Worm (Caenorhabditis elegans) whole organism, young adult: ENCODE data around the gene hipr-1.

ENCODE experiments used
- D2030.7 ChIP-seq: fragments of 200-800 bp; sonication (Bioruptor generic); IDR thresholded peaks from 2 replicates; pipeline ENCODE4 v1.3.6; 2022; ENCODE audit warnings: missing genetic modification reagents, missing genetic modification characterization, missing compliant biosample characterization
- F10E7.11 ChIP-seq: sonication (generic microtip); optimal IDR thresholded peaks from 2 replicates; lab custom pipeline; 2017; ENCODE audit warnings: mild to moderate bottlenecking, missing genetic modification characterization, moderate library complexity, missing compliant biosample characterization
- F22D6.2 ChIP-seq: sonication (generic microtip); optimal IDR thresholded peaks from 2 replicates; lab custom pipeline; 2016; ENCODE audit warnings: mild to moderate bottlenecking, missing genetic modification characterization, missing compliant biosample characterization
- F37B4.10 ChIP-seq: fragments of 200-800 bp; sonication (Bioruptor generic); IDR thresholded peaks from 2 replicates; pipeline ENCODE4 v1.3.6; 2022; ENCODE audit warnings: missing genetic modification characterization, missing compliant biosample characterization
- F49E8.2 ChIP-seq: sonication (generic microtip); optimal IDR thresholded peaks from 3 replicates; lab custom pipeline; 2017; ENCODE audit warnings: missing genetic modification characterization, mild to moderate bottlenecking, missing compliant biosample characterization, antibody characterized with exemption, moderate library complexity; ENCODE audit not compliant: insufficient read depth
- F57A8.1 ChIP-seq: fragments of 200-800 bp; sonication (Bioruptor generic); optimal IDR thresholded peaks from 2 replicates; lab custom pipeline; 2018; ENCODE audit warnings: mild to moderate bottlenecking, missing genetic modification characterization, moderate library complexity, missing compliant biosample characterization
- Y53F4B.3 ChIP-seq: fragments of 200-800 bp; sonication (Bioruptor generic); IDR thresholded peaks from 2 replicates; pipeline ENCODE4 v1.3.6; 2022; ENCODE audit warnings: missing genetic modification reagents, missing genetic modification characterization, missing compliant biosample characterization
- Y53G8AR.9 ChIP-seq: fragments of 200-800 bp; sonication (Bioruptor generic); conservative IDR thresholded peaks from 2 replicates; pipeline ENCODE4 v1.3.6; 2022; ENCODE audit warnings: missing genetic modification reagents, missing genetic modification characterization, missing compliant biosample characterization
- Y56A3A.18 ChIP-seq: fragments of 200-800 bp; sonication (Bioruptor generic); IDR thresholded peaks from 2 replicates; pipeline ENCODE4 v1.3.6; 2022; ENCODE audit warnings: missing genetic modification reagents, missing genetic modification characterization, missing compliant biosample characterization
- ZK185.1 ChIP-seq: sonication (generic microtip); optimal IDR thresholded peaks from 2 replicates; lab custom pipeline; 2016; ENCODE audit warnings: mild to moderate bottlenecking, missing genetic modification characterization, missing compliant biosample characterization; ENCODE audit not compliant: poor library complexity, severe bottlenecking
- aptf-2 ChIP-seq: fragments of 200-800 bp; sonication (Bioruptor generic); conservative IDR thresholded peaks from 2 replicates; pipeline ENCODE4 v1.3.6; 2022; ENCODE audit warnings: missing genetic modification reagents, missing genetic modification characterization, missing compliant biosample characterization
- attf-5 ChIP-seq: fragments of 200-800 bp; sonication (Bioruptor generic); optimal IDR thresholded peaks from 2 replicates; lab custom pipeline; 2018; ENCODE audit warnings: mild to moderate bottlenecking, missing genetic modification characterization, missing compliant biosample characterization
- attf-6 ChIP-seq: fragments of 200-800 bp; sonication (Bioruptor generic); IDR thresholded peaks from 2 replicates; pipeline ENCODE4 v1.3.6; 2022; ENCODE audit warnings: missing genetic modification reagents, missing genetic modification characterization, missing compliant biosample characterization
- cebp-1 ChIP-seq, 2 experiments: fragments of 200-800 bp in 1 of 2; sonication (Bioruptor generic) in 1 of 2; sonication (generic microtip) in 1 of 2; IDR thresholded peaks in 1 of 2; optimal IDR thresholded peaks in 1 of 2; 2 replicates each; pipeline versions ENCODE4 v1.3.6 to Lab custom; 2017 to 2022; ENCODE audit warnings: missing compliant biosample characterization in 2 of 2, missing genetic modification characterization in 2 of 2, mild to moderate bottlenecking in 1 of 2, missing genetic modification reagents in 1 of 2, moderate library complexity in 1 of 2
- ceh-27 ChIP-seq: fragments of 200-800 bp; sonication (Bioruptor generic); optimal IDR thresholded peaks from 2 replicates; lab custom pipeline; 2018; ENCODE audit warnings: mild to moderate bottlenecking, missing genetic modification characterization, moderate library complexity, missing compliant biosample characterization
- efl-1 ChIP-seq: fragments of 150-350 bp; optimal IDR thresholded peaks from 2 replicates; lab custom pipeline; 2014; ENCODE audit warnings: missing biosample characterization, missing genetic modification reagents, missing genetic modification characterization
- ekl-4 ChIP-seq: fragments of 200-800 bp; sonication (Bioruptor generic); IDR thresholded peaks from 2 replicates; pipeline ENCODE4 v1.3.6; 2022; ENCODE audit warnings: missing genetic modification reagents, missing genetic modification characterization, missing compliant biosample characterization
- ets-4 ChIP-seq: fragments of 200-800 bp; sonication (Bioruptor generic); optimal IDR thresholded peaks from 2 replicates; lab custom pipeline; 2018; ENCODE audit warnings: mild to moderate bottlenecking, missing genetic modification characterization, missing compliant biosample characterization
- hlh-26 ChIP-seq: fragments of 200-800 bp; sonication (Bioruptor generic); conservative IDR thresholded peaks from 2 replicates; pipeline ENCODE4 v1.3.6; 2022; ENCODE audit warnings: missing genetic modification reagents, missing genetic modification characterization, missing compliant biosample characterization
- hmg-1.2 ChIP-seq: fragments of 200-800 bp; sonication (Bioruptor generic); IDR thresholded peaks from 2 replicates; pipeline ENCODE4 v1.3.6; 2022; ENCODE audit warnings: missing genetic modification reagents, missing genetic modification characterization, missing compliant biosample characterization
- hmg-20 ChIP-seq: fragments of 200-800 bp; sonication (Bioruptor generic); IDR thresholded peaks from 2 replicates; pipeline ENCODE4 v1.3.6; 2022; ENCODE audit warnings: missing genetic modification reagents, missing genetic modification characterization, missing compliant biosample characterization
- let-526 ChIP-seq: fragments of 200-800 bp; sonication (Bioruptor generic); IDR thresholded peaks from 2 replicates; pipeline ENCODE4 v1.3.6; 2022; ENCODE audit warnings: missing genetic modification reagents, missing genetic modification characterization, missing compliant biosample characterization
- let-607 ChIP-seq, 2 experiments: fragments of 200-800 bp in 1 of 2; sonication (Bioruptor generic) in 1 of 2; sonication (generic microtip) in 1 of 2; optimal IDR thresholded peaks; 2 replicates each; lab custom pipeline; 2016 to 2018; ENCODE audit warnings: mild to moderate bottlenecking in 2 of 2, missing compliant biosample characterization in 2 of 2, missing genetic modification characterization in 2 of 2, moderate library complexity in 2 of 2, missing genotype in 1 of 2
- lin-35 ChIP-seq, 3 experiments: fragments of 150-350 bp in 2 of 3; sonication (generic microtip) in 1 of 3; optimal IDR thresholded peaks; 2 replicates each; lab custom pipeline; 2014 to 2018; ENCODE audit warnings: missing biosample characterization in 3 of 3, missing genetic modification characterization in 3 of 3, missing genetic modification reagents in 3 of 3
- madf-3 ChIP-seq: fragments of 200-800 bp; sonication (Bioruptor generic); IDR thresholded peaks from 2 replicates; pipeline ENCODE4 v1.3.6; 2022; ENCODE audit warnings: missing genetic modification reagents, missing genetic modification characterization, missing compliant biosample characterization
- madf-6 ChIP-seq: fragments of 200-800 bp; sonication (Bioruptor generic); IDR thresholded peaks from 2 replicates; pipeline ENCODE4 v1.3.6; 2022; ENCODE audit warnings: missing genetic modification reagents, missing genetic modification characterization, missing compliant biosample characterization
- nhr-27 ChIP-seq: fragments of 200-800 bp; sonication (Bioruptor generic); optimal IDR thresholded peaks from 2 replicates; lab custom pipeline; 2018; ENCODE audit warnings: mild to moderate bottlenecking, missing genetic modification characterization, moderate library complexity, missing compliant biosample characterization
- nhr-80 ChIP-seq: sonication (generic microtip); optimal IDR thresholded peaks from 2 replicates; lab custom pipeline; 2016; ENCODE audit warnings: missing genetic modification characterization, missing compliant biosample characterization
- pbrm-1 ChIP-seq: fragments of 200-800 bp; sonication (Bioruptor generic); IDR thresholded peaks from 2 replicates; pipeline ENCODE4 v1.3.6; 2022; ENCODE audit warnings: missing genetic modification reagents, missing genetic modification characterization, missing compliant biosample characterization
- sdz-38 ChIP-seq: sonication (generic microtip); optimal IDR thresholded peaks from 2 replicates; lab custom pipeline; 2016; ENCODE audit warnings: missing genotype, missing genetic modification characterization, missing compliant biosample characterization
- snpc-1.1 ChIP-seq: sonication (generic microtip); optimal IDR thresholded peaks from 2 replicates; lab custom pipeline; 2017; ENCODE audit warnings: missing genetic modification characterization, mild to moderate bottlenecking, missing compliant biosample characterization, antibody characterized with exemption, moderate library complexity, missing genotype, missing genetic modification reagents; ENCODE audit not compliant: insufficient read depth
- snpc-3.4 ChIP-seq: sonication (generic microtip); optimal IDR thresholded peaks from 2 replicates; lab custom pipeline; 2017; ENCODE audit warnings: missing genetic modification characterization, mild to moderate bottlenecking, missing compliant biosample characterization, antibody characterized with exemption, moderate library complexity, missing genotype, missing genetic modification reagents
- snpc-4 ChIP-seq, 5 experiments: fragments of 150-350 bp in 1 of 5; sonication (generic microtip) in 4 of 5; optimal IDR thresholded peaks; 2 replicates each; lab custom pipeline; 2014 to 2018; ENCODE audit warnings: missing genetic modification characterization in 5 of 5, missing biosample characterization in 3 of 5, antibody characterized with exemption in 2 of 5, mild to moderate bottlenecking in 2 of 5, missing compliant biosample characterization in 2 of 5, missing genotype in 2 of 5, moderate library complexity in 2 of 5, missing genetic modification reagents in 1 of 5
- sptf-2 ChIP-seq: fragments of 200-800 bp; sonication (Bioruptor generic); optimal IDR thresholded peaks from 2 replicates; lab custom pipeline; 2018; ENCODE audit warnings: mild to moderate bottlenecking, missing genetic modification characterization, missing compliant biosample characterization
- zfh-2 ChIP-seq: fragments of 200-800 bp; sonication (Bioruptor generic); conservative IDR thresholded peaks from 2 replicates; pipeline ENCODE4 v1.3.6; 2022; ENCODE audit warnings: missing genetic modification reagents, missing genetic modification characterization, missing compliant biosample characterization

Gene hipr-1

ce11 chrIII:8689655-8690054, 30.3 kb upstream of the hipr-1 start, which contains the start of gene B0303.4:
B0303.4 (plus strand) TSS chrIII:8689850.
- TF ChIP-seq cebp-1 (GFP tag; IDR thresholded peaks at IDR 0.05; lab: Robert Waterston, UW), result no peak
- TF ChIP-seq cebp-1 (tag; optimal IDR thresholded peaks at IDR 0.05; lab: Kevin White, UChicago), result peak; percentile 36
- TF ChIP-seq attf-5 (GFP tag; lab: Kevin White, UChicago), result peak; percentile 70
- TF ChIP-seq hmg-1.2 (GFP tag; lab: Robert Waterston, UW), result peak; percentile 38; the same call in 1 of the 2 replicates
- no peak for TF ChIP-seq F37B4.10 (GFP tag; lab: Robert Waterston, UW)
- no peak for TF ChIP-seq D2030.7 (GFP tag; lab: Robert Waterston, UW)
- no peak for TF ChIP-seq Y53F4B.3
- TF ChIP-seq ets-4 (GFP tag; lab: Kevin White, UChicago), result no peak
- peak in 1 of 3 experiments; percentile 51 for TF ChIP-seq lin-35 (GFP tag; optimal IDR thresholded peaks at IDR 0.05; lab: Kevin White, UChicago)
- no peak for TF ChIP-seq F57A8.1 (GFP tag; lab: Kevin White, UChicago)
- TF ChIP-seq F22D6.2 (tag; lab: Kevin White, UChicago), result no peak
- peak; percentile 24 for TF ChIP-seq nhr-80 (tag; lab: Kevin White, UChicago)
- TF ChIP-seq nhr-27 (tag; lab: Kevin White, UChicago), result no peak
- TF ChIP-seq pbrm-1 (GFP tag; lab: Robert Waterston, UW), result no peak
- TF ChIP-seq snpc-4 (GFP tag; optimal IDR thresholded peaks at IDR 0.05; lab: Kevin White, UChicago), result no peak
- TF ChIP-seq snpc-4 (tag; optimal IDR thresholded peaks at IDR 0.05; lab: Kevin White, UChicago), result no peak

- TF ChIP-seq snpc-1.1 (no peak), F10E7.11 (tag; lab: Kevin White, UChicago) (no peak), snpc-3.4 (tag; lab: Kevin White, UChicago) (no peak), zfh-2 (GFP tag; lab: Robert Waterston, UW) (no peak), ekl-4 (GFP tag; lab: Robert Waterston, UW) (no peak), efl-1 (GFP tag; lab: Kevin White, UChicago) (no peak), attf-6 (GFP tag; lab: Robert Waterston, UW) (no peak), let-526 (GFP tag; lab: Robert Waterston, UW) (no peak), hmg-20 (GFP tag; lab: Robert Waterston, UW) (no peak), Y53G8AR.9 (GFP tag; lab: Robert Waterston, UW) (no peak), madf-3 (GFP tag; lab: Robert Waterston, UW) (no peak), Y56A3A.18 (GFP tag; lab: Robert Waterston, UW) (no peak), hlh-26 (no peak), sdz-38 (no peak), madf-6 (no peak), F49E8.2 (tag; lab: Kevin White, UChicago) (no peak), sptf-2 (GFP tag; lab: Kevin White, UChicago) (no peak), ceh-27 (GFP tag; lab: Kevin White, UChicago) (no peak), snpc-4 (GFP tag; optimal IDR thresholded peaks at IDR 0.05; lab: Kevin White, UChicago) (no peak), snpc-4 (tag; optimal IDR thresholded peaks at IDR 0.05; lab: Kevin White, UChicago) (no peak)
- TF ChIP-seq, all 124 proteins: peak for 0
Measured at ce11 chrIII:8693322-8693721, 26.7 kb upstream of the hipr-1 start, which contains the start of gene B0303.7. B0303.7 (plus strand) TSS chrIII:8693622.

ce11 chrIII:8696680-8697079, 23.3 kb upstream of the hipr-1 start:
- TF ChIP-seq lin-35 (GFP tag; optimal IDR thresholded peaks at IDR 0.05; lab: Kevin White, UChicago) (no peak), ZK185.1 (tag; lab: Kevin White, UChicago) (peak; percentile 17), let-607 (tag; optimal IDR thresholded peaks at IDR 0.05; lab: Kevin White, UChicago) (peak; percentile 21 to 81), nhr-80 (tag; lab: Kevin White, UChicago) (peak; percentile 22), attf-5 (GFP tag; lab: Kevin White, UChicago) (peak; percentile 3), cebp-1 (GFP tag; IDR thresholded peaks at IDR 0.05; lab: Robert Waterston, UW) (no peak), cebp-1 (tag; optimal IDR thresholded peaks at IDR 0.05; lab: Kevin White, UChicago) (peak; percentile 39), aptf-2 (GFP tag; lab: Robert Waterston, UW) (no peak), hmg-1.2 (GFP tag; lab: Robert Waterston, UW) (peak; percentile 87)
